Fruit fly (Drosophila melanogaster) whole organism, embryonic: ENCODE results near the gene Rpp14b.

Experiments
- Antp ChIP-seq: fragments of 200-800 bp; sonication (Bioruptor generic); optimal IDR thresholded peaks from 3 replicates; lab custom pipeline; 2016; ENCODE audit warnings: missing biosample characterization, missing genetic modification characterization
- Atf-2 ChIP-seq: fragments of 200-800 bp; sonication (Bioruptor generic); optimal IDR thresholded peaks from 2 replicates; lab custom pipeline; 2016; ENCODE audit warnings: missing biosample characterization, missing genetic modification characterization
- CG10147 ChIP-seq: fragments of 200-800 bp; sonication (Bioruptor generic); optimal IDR thresholded peaks from 2 replicates; lab custom pipeline; 2019; ENCODE audit warnings: missing biosample characterization, mild to moderate bottlenecking, missing genetic modification characterization, moderate library complexity
- CG10267 ChIP-seq: fragments of 200-800 bp; sonication (Bioruptor generic); optimal IDR thresholded peaks from 2 replicates; lab custom pipeline; 2018; ENCODE audit warnings: missing biosample characterization, mild to moderate bottlenecking, missing genetic modification characterization, moderate library complexity
- CG10565 ChIP-seq: fragments of 200-800 bp; sonication (Bioruptor generic); optimal IDR thresholded peaks from 3 replicates; lab custom pipeline; 2016; ENCODE audit warnings: missing biosample characterization, mild to moderate bottlenecking, missing genetic modification characterization
- CG12236 ChIP-seq: fragments of 200-800 bp; sonication (Bioruptor generic); optimal IDR thresholded peaks from 2 replicates; lab custom pipeline; 2016; ENCODE audit warnings: missing biosample characterization, missing genetic modification characterization
- CG12299 ChIP-seq: fragments of 200-800 bp; sonication (Bioruptor generic); optimal IDR thresholded peaks from 2 replicates; lab custom pipeline; 2018; ENCODE audit warnings: missing biosample characterization, mild to moderate bottlenecking, missing genetic modification characterization
- CG12391 ChIP-seq: fragments of 200-800 bp; sonication (Bioruptor generic); optimal IDR thresholded peaks from 3 replicates; lab custom pipeline; 2018; ENCODE audit warnings: missing biosample characterization, mild to moderate bottlenecking, missing genetic modification characterization, moderate library complexity
- CG12659 ChIP-seq: fragments of 200-800 bp; sonication (Bioruptor generic); optimal IDR thresholded peaks from 3 replicates; lab custom pipeline; 2017; ENCODE audit warnings: mild to moderate bottlenecking, missing biosample characterization, missing genetic modification reagents, missing genetic modification characterization
- CG14014 ChIP-seq: fragments of 200-800 bp; sonication (Bioruptor generic); IDR thresholded peaks from 2 replicates; pipeline ENCODE4 v1.3.6; 2022; ENCODE audit warnings: missing biosample characterization, missing genetic modification characterization
- CG17568 ChIP-seq: fragments of 200-800 bp; sonication (Bioruptor generic); optimal IDR thresholded peaks from 2 replicates; lab custom pipeline; 2018; ENCODE audit warnings: missing biosample characterization, mild to moderate bottlenecking, missing genetic modification characterization, moderate library complexity
- CG2889 ChIP-seq: fragments of 200-800 bp; sonication (Bioruptor generic); IDR thresholded peaks from 3 replicates; pipeline ENCODE4 v1.3.6; 2022; ENCODE audit warnings: missing biosample characterization, missing genetic modification characterization
- CG30431 ChIP-seq: fragments of 200-800 bp; sonication (Bioruptor generic); optimal IDR thresholded peaks from 2 replicates; lab custom pipeline; 2017; ENCODE audit warnings: missing biosample characterization, missing genetic modification characterization
- CG32772 ChIP-seq: fragments of 200-800 bp; sonication (Bioruptor generic); IDR thresholded peaks from 2 replicates; pipeline ENCODE4 v1.3.6; 2022; ENCODE audit warnings: missing biosample characterization, missing genetic modification characterization
- CG42726 ChIP-seq: fragments of 200-800 bp; sonication (Bioruptor generic); IDR thresholded peaks from 2 replicates; pipeline ENCODE4 v1.3.6; 2022; ENCODE audit warnings: missing biosample characterization, missing genetic modification characterization; ENCODE audit not compliant: partially characterized antibody
- CG4404 ChIP-seq: fragments of 200-800 bp; sonication (Bioruptor generic); IDR thresholded peaks from 2 replicates; pipeline ENCODE4 v1.3.6; 2022; ENCODE audit warnings: missing biosample characterization, missing genetic modification characterization
- CG4617 ChIP-seq: fragments of 200-800 bp; sonication (Bioruptor generic); optimal IDR thresholded peaks from 3 replicates; lab custom pipeline; 2016; ENCODE audit warnings: missing biosample characterization, missing genetic modification characterization, borderline replicate concordance
- CG4707 ChIP-seq: fragments of 200-800 bp; sonication (Bioruptor generic); optimal IDR thresholded peaks from 2 replicates; lab custom pipeline; 2018; ENCODE audit warnings: missing biosample characterization, mild to moderate bottlenecking, missing genetic modification characterization, moderate library complexity
- CG9215 ChIP-seq: fragments of 200-800 bp; sonication (Bioruptor generic); IDR thresholded peaks from 2 replicates; pipeline ENCODE4 v1.3.6; 2022; ENCODE audit warnings: missing biosample characterization, missing genetic modification characterization
- CG9797 ChIP-seq: fragments of 200-800 bp; sonication (Bioruptor generic); optimal IDR thresholded peaks from 3 replicates; lab custom pipeline; 2018; ENCODE audit warnings: missing biosample characterization, mild to moderate bottlenecking, missing genetic modification characterization
- CTCF ChIP-seq: fragments of 200-800 bp; sonication (Bioruptor generic); optimal IDR thresholded peaks from 2 replicates; lab custom pipeline; 2017; ENCODE audit warnings: missing biosample characterization, mild to moderate bottlenecking, missing genetic modification characterization, moderate library complexity
- Dad ChIP-seq: fragments of 200-800 bp; sonication (Bioruptor generic); optimal IDR thresholded peaks from 3 replicates; lab custom pipeline; 2016; ENCODE audit warnings: missing biosample characterization, missing genetic modification characterization
- Fer3 ChIP-seq: fragments of 200-800 bp; sonication (Bioruptor generic); optimal IDR thresholded peaks from 2 replicates; lab custom pipeline; 2018; ENCODE audit warnings: missing biosample characterization, mild to moderate bottlenecking, missing genetic modification characterization, moderate library complexity
- HLH4C ChIP-seq: fragments of 200-800 bp; sonication (Bioruptor generic); IDR thresholded peaks from 3 replicates; pipeline ENCODE4 v1.3.6; 2022; ENCODE audit warnings: missing biosample characterization, missing genetic modification characterization; ENCODE audit not compliant: partially characterized antibody
- Hey ChIP-seq: fragments of 200-800 bp; sonication (Bioruptor generic); optimal IDR thresholded peaks from 3 replicates; lab custom pipeline; 2018; ENCODE audit warnings: missing biosample characterization, mild to moderate bottlenecking, missing genetic modification characterization
- Hmr ChIP-seq: fragments of 200-800 bp; sonication (Bioruptor generic); optimal IDR thresholded peaks from 3 replicates; lab custom pipeline; 2017; ENCODE audit warnings: mild to moderate bottlenecking, missing biosample characterization, missing genetic modification reagents, missing genetic modification characterization
- Hmx ChIP-seq: fragments of 200-800 bp; sonication (Bioruptor generic); optimal IDR thresholded peaks from 2 replicates; lab custom pipeline; 2016; ENCODE audit warnings: missing biosample characterization, missing genetic modification characterization
- Hr3 ChIP-seq: fragments of 200-800 bp; sonication (Bioruptor generic); optimal IDR thresholded peaks from 3 replicates; lab custom pipeline; 2016; ENCODE audit warnings: missing biosample characterization, missing genetic modification characterization
- MTF-1 ChIP-seq: fragments of 200-800 bp; sonication (Bioruptor generic); optimal IDR thresholded peaks from 2 replicates; lab custom pipeline; 2018; ENCODE audit warnings: missing biosample characterization, mild to moderate bottlenecking, missing genetic modification characterization, borderline replicate concordance
- NFAT ChIP-seq: fragments of 200-800 bp; sonication (Bioruptor generic); IDR thresholded peaks from 2 replicates; pipeline ENCODE4 v1.3.6; 2022; ENCODE audit warnings: missing biosample characterization, missing genetic modification characterization
- Vsx1 ChIP-seq: fragments of 200-800 bp; sonication (Bioruptor generic); optimal IDR thresholded peaks from 2 replicates; lab custom pipeline; 2017; ENCODE audit warnings: missing biosample characterization, mild to moderate bottlenecking, missing genetic modification characterization, missing genetic modification reagents
- YL-1 ChIP-seq: fragments of 200-800 bp; sonication (Bioruptor generic); optimal IDR thresholded peaks from 3 replicates; lab custom pipeline; 2017; ENCODE audit warnings: missing biosample characterization, mild to moderate bottlenecking, missing genetic modification characterization
- ac ChIP-seq: fragments of 200-800 bp; sonication (Bioruptor generic); optimal IDR thresholded peaks from 3 replicates; lab custom pipeline; 2017; ENCODE audit warnings: missing biosample characterization, mild to moderate bottlenecking, missing genetic modification characterization
- ase ChIP-seq: fragments of 200-800 bp; sonication (Bioruptor generic); IDR thresholded peaks from 3 replicates; pipeline ENCODE4 v1.3.6; 2022; ENCODE audit warnings: missing biosample characterization, missing genetic modification characterization
- cg ChIP-seq: fragments of 200-800 bp; sonication (Bioruptor generic); optimal IDR thresholded peaks from 3 replicates; lab custom pipeline; 2019; ENCODE audit warnings: missing biosample characterization, mild to moderate bottlenecking, missing genetic modification characterization, moderate library complexity
- dimm ChIP-seq: fragments of 200-800 bp; sonication (Bioruptor generic); IDR thresholded peaks from 2 replicates; pipeline ENCODE4 v1.3.6; 2022; ENCODE audit warnings: missing biosample characterization, missing genetic modification characterization
- eve ChIP-seq, 2 experiments: fragments of >200 bp; optimal IDR thresholded peaks; 2 replicates each; lab custom pipeline; 2017; ENCODE audit warnings: missing biosample characterization in 2 of 2, missing genetic modification characterization in 2 of 2
- gsb ChIP-seq: fragments of 200-800 bp; sonication (Bioruptor generic); IDR thresholded peaks from 2 replicates; pipeline ENCODE4 v1.3.6; 2022; ENCODE audit warnings: missing biosample characterization, missing genetic modification characterization
- gsb-n ChIP-seq: fragments of 200-800 bp; sonication (Bioruptor generic); optimal IDR thresholded peaks from 3 replicates; lab custom pipeline; 2018; ENCODE audit warnings: missing biosample characterization, mild to moderate bottlenecking, missing genetic modification characterization
- h ChIP-seq: fragments of >200 bp; optimal IDR thresholded peaks from 2 replicates; lab custom pipeline; 2017
- jumu ChIP-seq: fragments of 200-800 bp; sonication (Bioruptor generic); optimal IDR thresholded peaks from 3 replicates; lab custom pipeline; 2016; ENCODE audit warnings: missing biosample characterization, missing genetic modification characterization
- ken ChIP-seq: fragments of 200-800 bp; sonication (Bioruptor generic); IDR thresholded peaks from 3 replicates; pipeline ENCODE4 v1.3.6; 2022; ENCODE audit warnings: missing biosample characterization, missing genetic modification characterization
- org-1 ChIP-seq: fragments of 200-800 bp; sonication (Bioruptor generic); optimal IDR thresholded peaks from 2 replicates; lab custom pipeline; 2017; ENCODE audit warnings: missing biosample characterization, missing genetic modification characterization
- pb ChIP-seq: fragments of 200-800 bp; sonication (Bioruptor generic); optimal IDR thresholded peaks from 3 replicates; lab custom pipeline; 2016; ENCODE audit warnings: missing biosample characterization, missing genetic modification characterization
- row ChIP-seq: fragments of 200-800 bp; sonication (Bioruptor generic); IDR thresholded peaks from 3 replicates; pipeline ENCODE4 v1.3.6; 2022; ENCODE audit warnings: missing biosample characterization, missing genetic modification characterization
- ssp ChIP-seq: fragments of 200-800 bp; sonication (Bioruptor generic); IDR thresholded peaks from 2 replicates; pipeline ENCODE4 v1.3.6; 2022; ENCODE audit warnings: missing biosample characterization, missing genetic modification characterization
- stc ChIP-seq: fragments of 200-800 bp; sonication (Bioruptor generic); IDR thresholded peaks from 2 replicates; pipeline ENCODE4 v1.3.6; 2022; ENCODE audit warnings: missing biosample characterization, missing genetic modification characterization
- sug ChIP-seq: fragments of 200-800 bp; optimal IDR thresholded peaks from 2 replicates; lab custom pipeline; 2019; ENCODE audit warnings: missing biosample characterization, mild to moderate bottlenecking, missing genetic modification characterization, moderate library complexity
- wek ChIP-seq: fragments of 200-800 bp; sonication (Bioruptor generic); optimal IDR thresholded peaks from 3 replicates; lab custom pipeline; 2018; ENCODE audit warnings: missing biosample characterization, mild to moderate bottlenecking, missing genetic modification characterization, moderate library complexity
- wor ChIP-seq: fragments of 200-800 bp; sonication (Bioruptor generic); IDR thresholded peaks from 2 replicates; pipeline ENCODE4 v1.3.6; 2022; ENCODE audit warnings: missing biosample characterization, missing genetic modification characterization
- zfh1 ChIP-seq: fragments of 200-800 bp; sonication (Bioruptor generic); IDR thresholded peaks from 3 replicates; pipeline ENCODE4 v1.3.6; 2022; ENCODE audit warnings: missing biosample characterization, missing genetic modification characterization

The Rpp14b gene

DNA sequence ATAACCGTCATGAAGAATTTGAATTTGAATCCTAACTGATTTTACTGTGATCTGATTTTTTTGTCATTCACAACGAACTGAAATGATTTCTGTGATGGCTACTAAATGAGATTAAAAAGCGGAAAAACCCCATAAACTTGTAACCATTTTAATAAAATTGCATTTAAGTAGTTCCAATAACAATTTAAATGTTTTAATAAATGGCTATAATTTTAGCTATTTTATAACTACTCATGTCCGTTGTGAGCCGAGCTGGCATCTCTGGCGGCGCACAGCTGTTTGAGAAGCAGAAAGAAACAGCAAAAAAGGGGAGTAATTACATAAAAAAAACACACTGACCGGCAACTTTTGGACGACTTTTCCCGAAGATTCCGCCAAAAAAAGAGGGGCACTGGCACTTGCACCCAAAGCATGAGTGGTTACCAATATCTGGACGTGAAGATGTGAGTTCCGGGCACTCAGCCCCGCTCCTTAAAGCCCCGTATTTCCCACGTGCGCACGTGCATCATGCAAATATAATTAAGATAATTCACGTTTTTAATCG, 907 bp downstream of the Rpp14b start, which contains the start of the genes CG7950 and Rpp14a (continued):
- TF ChIP-seq CG9215 (GFP tag; lab: Robert Waterston, UW): peak; percentile 55
- TF ChIP-seq CG42726 (GFP tag; lab: Robert Waterston, UW): no peak
- TF ChIP-seq Hmr (GFP tag; lab: Kevin White, UChicago): peak; percentile 79
- peak; percentile 80 for TF ChIP-seq CG14014 (GFP tag; lab: Robert Waterston, UW)
- TF ChIP-seq eve (GFP tag; optimal IDR thresholded peaks at IDR 0.05; lab: Kevin White, UChicago): no peak
- no peak for TF ChIP-seq cg (GFP tag; lab: Kevin White, UChicago)
- peak; percentile 90 for TF ChIP-seq CG12391
- no peak for TF ChIP-seq h (lab: Kevin White, UChicago)
- TF ChIP-seq wor: peak; percentile 54; the same call in 1 of the 2 replicates
- no peak for TF ChIP-seq pb (GFP tag; lab: Kevin White, UChicago)
- TF ChIP-seq dimm (GFP tag; lab: Robert Waterston, UW): peak; percentile 29; the same call in 1 of the 2 replicates
- no peak for TF ChIP-seq HLH4C (GFP tag; lab: Robert Waterston, UW)
- TF ChIP-seq YL-1 (GFP tag; lab: Kevin White, UChicago): peak; percentile 83
- peak; percentile 67 for TF ChIP-seq Hmx (GFP tag; lab: Kevin White, UChicago)
- TF ChIP-seq gsb (GFP tag; lab: Robert Waterston, UW): peak; percentile 59; the same call in 1 of the 2 replicates
- TF ChIP-seq org-1 (GFP tag; lab: Kevin White, UChicago): peak; percentile 35
- peak; percentile 36 for TF ChIP-seq CG4617 (GFP tag; lab: Kevin White, UChicago)
- peak; percentile 84 for TF ChIP-seq Fer3 (tag; lab: Kevin White, UChicago)
- peak; percentile 61; the same call in 1 of the 2 replicates for TF ChIP-seq stc (GFP tag; lab: Robert Waterston, UW)
- TF ChIP-seq CG12659: peak; percentile 65
- TF ChIP-seq ssp: peak; percentile 47
- peak; percentile 59 for TF ChIP-seq NFAT (GFP tag; lab: Robert Waterston, UW)
- peak; percentile 77 for TF ChIP-seq CG2889
- TF ChIP-seq ase (GFP tag; lab: Robert Waterston, UW): peak; percentile 64; the same call in 2 of the 3 replicates
- peak; percentile 82 for TF ChIP-seq ken (GFP tag; lab: Robert Waterston, UW)
- TF ChIP-seq Vsx1: no peak
- TF ChIP-seq row (GFP tag; lab: Robert Waterston, UW): peak; percentile 88
- no peak for TF ChIP-seq MTF-1 (GFP tag; lab: Kevin White, UChicago)
- TF ChIP-seq CG10267 (tag; lab: Kevin White, UChicago): peak; percentile 72
- peak; percentile 72 for TF ChIP-seq CG4404 (GFP tag; lab: Robert Waterston, UW)
- TF ChIP-seq Atf-2: peak; percentile 45
- TF ChIP-seq Antp (GFP tag; lab: Kevin White, UChicago): peak; percentile 42
- peak; percentile 79 for TF ChIP-seq CG12299 (tag; lab: Kevin White, UChicago)
- TF ChIP-seq CG4707 (GFP tag; lab: Kevin White, UChicago): peak; percentile 5
- peak; percentile 84 for TF ChIP-seq Hr3 (GFP tag; lab: Kevin White, UChicago)
- TF ChIP-seq Dad (GFP tag; lab: Kevin White, UChicago): peak; percentile 62
- peak; percentile 73 for TF ChIP-seq jumu
- TF ChIP-seq CG17568 (GFP tag; lab: Kevin White, UChicago): no peak
- peak; percentile 21 for TF ChIP-seq CG30431 (GFP tag; lab: Kevin White, UChicago)
- no peak for TF ChIP-seq ac (GFP tag; lab: Kevin White, UChicago)
- TF ChIP-seq CG32772 (GFP tag; lab: Robert Waterston, UW): peak; percentile 70
- TF ChIP-seq CG10147 (GFP tag; lab: Kevin White, UChicago): peak; percentile 68
- peak; percentile 83 for TF ChIP-seq sug (tag; lab: Kevin White, UChicago)
- TF ChIP-seq CG10565 (GFP tag; lab: Kevin White, UChicago): no peak
- TF ChIP-seq CG12236 (GFP tag; lab: Kevin White, UChicago): peak; percentile 44
- TF ChIP-seq Hey (tag; lab: Kevin White, UChicago): no peak
- TF ChIP-seq gsb-n (tag; lab: Kevin White, UChicago): peak; percentile 42
- TF ChIP-seq CG9797 (GFP tag; lab: Kevin White, UChicago): peak; percentile 11
- no peak for TF ChIP-seq CTCF
- TF ChIP-seq wek (GFP tag; lab: Kevin White, UChicago): no peak
- peak; percentile 87 for TF ChIP-seq zfh1
